Worm (Caenorhabditis elegans) whole organism, young adult: ENCODE measurements around the gene mig-18.

Experiments
- F52B5.7 ChIP-seq: sonication (generic microtip); optimal IDR thresholded peaks from 2 replicates; lab custom pipeline; 2016; ENCODE audit warnings: mild to moderate bottlenecking, missing genetic modification characterization, missing compliant biosample characterization
- ama-1 ChIP-seq, 3 experiments: fragments of 150-350 bp in 1 of 3; sonication (generic microtip) in 2 of 3; optimal IDR thresholded peaks; 2 replicates each; lab custom pipeline; 2014 to 2018; ENCODE audit warnings: missing biosample characterization in 2 of 3, missing genetic modification characterization in 2 of 3, missing genetic modification reagents in 2 of 3
- madf-3 ChIP-seq: fragments of 200-800 bp; sonication (Bioruptor generic); IDR thresholded peaks from 2 replicates; pipeline ENCODE4 v1.3.6; 2022; ENCODE audit warnings: missing genetic modification reagents, missing genetic modification characterization, missing compliant biosample characterization
- tbx-9 ChIP-seq: sonication (generic microtip); optimal IDR thresholded peaks from 2 replicates; lab custom pipeline; 2016; ENCODE audit warnings: borderline replicate concordance, missing genetic modification characterization, inconsistent platforms, missing compliant biosample characterization

ce11 chrIII:13389078-13389477, 14.0 kb upstream of the mig-18 start, which contains the start of gene T03F6.3:
- TF ChIP-seq madf-3 (GFP tag; lab: Robert Waterston, UW) (no peak), F52B5.7 (tag; lab: Kevin White, UChicago) (no peak), ama-1 (optimal IDR thresholded peaks at IDR 0.05; lab: Kevin White, UChicago) (no peak), ama-1 (GFP tag; optimal IDR thresholded peaks at IDR 0.05; lab: Kevin White, UChicago) (no peak), tbx-9 (no peak)
